Worm (Caenorhabditis elegans): ENCODE measurements around the gene H14N18.4.

DNA sequence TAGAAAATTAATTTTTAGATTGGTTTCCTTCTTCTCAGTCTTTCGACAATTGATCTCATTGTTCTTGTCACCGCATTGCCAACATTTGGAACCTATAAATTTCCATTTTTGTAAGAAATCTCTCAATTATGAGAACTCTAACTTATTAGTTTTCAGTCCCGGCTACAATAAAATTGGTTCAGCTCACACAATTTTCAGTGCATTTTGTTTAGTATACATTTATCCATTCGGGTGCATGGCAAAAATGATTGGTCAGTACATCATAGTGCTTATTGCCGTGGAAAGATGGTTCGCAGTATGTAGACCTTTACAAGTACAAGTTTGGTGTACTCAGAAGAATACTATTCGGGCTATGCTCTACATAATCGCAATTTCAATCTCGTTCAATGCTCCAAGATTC is 24.9 kb downstream of the H14N18.4 start:
- TF ChIP-seq nfya-1 (tag; optimal IDR thresholded peaks at IDR 0.05; ENCODE audit: borderline replicate concordance, insufficient read depth) (no peak), mxl-1 (tag; optimal IDR thresholded peaks at IDR 0.05) (no peak), aptf-2 (GFP tag; conservative IDR thresholded peaks at IDR 0.05) (no peak), D2030.7 (GFP tag; IDR thresholded peaks at IDR 0.05) (no peak), gei-17 (GFP tag; optimal IDR thresholded peaks at IDR 0.05) (no peak), unc-62 (GFP tag; optimal IDR thresholded peaks at IDR 0.05) (no peak), pha-4 (tag; optimal IDR thresholded peaks at IDR 0.05) (no peak), let-607 (tag; optimal IDR thresholded peaks at IDR 0.05) (no peak), ama-1 (optimal IDR thresholded peaks at IDR 0.05) (no peak), ama-1 (GFP tag; optimal IDR thresholded peaks at IDR 0.05) (no peak), dpl-1 (GFP tag; optimal IDR thresholded peaks at IDR 0.05) (no peak), F10E7.11 (tag; optimal IDR thresholded peaks at IDR 0.05) (no peak), snpc-4 (GFP tag; optimal IDR thresholded peaks at IDR 0.05) (no peak), snpc-4 (tag; optimal IDR thresholded peaks at IDR 0.05) (no peak), zim-3 (tag; optimal IDR thresholded peaks at IDR 0.05) (no peak)
